Worm (Caenorhabditis elegans) whole organism, L4/young adult: ENCODE measurements around the gene str-2.
A peak's percentile ranks its signal among the peaks of the same experiment; 100 is the strongest.

Experiments used
- W03F9.2 ChIP-seq: fragments of 150-350 bp; optimal IDR thresholded peaks from 2 replicates; lab custom pipeline; 2014; ENCODE audit warnings: missing biosample characterization, missing genetic modification characterization
- dao-5 ChIP-seq: sonication (generic microtip); optimal IDR thresholded peaks from 2 replicates; lab custom pipeline; 2016; ENCODE audit warnings: missing genotype, missing genetic modification characterization, moderate library complexity, missing compliant biosample characterization
- him-1 ChIP-seq: sonication (generic microtip); optimal IDR thresholded peaks from 2 replicates; lab custom pipeline; 2016; ENCODE audit warnings: missing genotype, missing genetic modification reagents, missing genetic modification characterization, missing compliant biosample characterization

DNA sequence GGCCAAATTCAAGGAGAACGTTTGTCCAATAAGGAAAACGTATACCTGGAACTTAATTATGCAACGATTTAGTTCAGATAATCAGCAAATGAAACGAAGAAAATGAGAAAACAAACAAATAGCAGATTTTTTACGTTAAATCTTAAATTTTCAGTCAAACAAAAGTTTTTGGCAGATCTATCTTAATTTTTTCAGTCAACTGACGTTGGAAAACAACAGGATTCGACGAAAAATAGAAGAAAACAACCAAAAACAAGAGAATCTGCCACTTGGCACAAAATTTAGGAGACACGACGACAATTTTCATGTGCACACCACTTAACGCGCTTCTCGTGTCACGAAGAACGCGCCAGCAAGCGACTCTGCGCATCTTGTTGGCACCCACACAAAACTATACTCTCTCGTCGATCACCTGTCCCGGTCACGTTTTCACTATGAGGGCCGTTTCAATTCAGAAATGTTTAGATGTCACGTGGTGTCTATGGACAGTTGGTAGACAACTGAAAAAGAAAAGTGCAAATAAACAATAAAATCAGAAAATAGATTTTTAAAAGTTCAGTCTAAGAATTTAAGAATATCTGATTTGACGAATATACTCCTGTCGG, 34.3 kb downstream of the str-2 start, which contains the start of gene ztf-7:
- TF ChIP-seq him-1 (tag; lab: Kevin White, UChicago) (peak; percentile 68), dao-5 (tag; lab: Kevin White, UChicago) (no peak), W03F9.2 (tag; lab: Kevin White, UChicago) (peak; percentile 96)
